Fruit fly (Drosophila melanogaster) whole organism, embryonic: ENCODE results near the gene mldr.

Source experiments
- Ada2b ChIP-seq: fragments of 200-800 bp; sonication (Bioruptor generic); IDR thresholded peaks from 2 replicates; pipeline ENCODE4 v1.3.6; 2022; ENCODE audit warnings: missing biosample characterization, missing genetic modification characterization
- Asciz ChIP-seq: fragments of 200-800 bp; sonication (Bioruptor generic); optimal IDR thresholded peaks from 2 replicates; lab custom pipeline; 2017; ENCODE audit warnings: missing biosample characterization, mild to moderate bottlenecking, missing genetic modification characterization, missing genetic modification reagents
- Atf3 ChIP-seq: fragments of 200-800 bp; sonication (Bioruptor generic); optimal IDR thresholded peaks from 3 replicates; lab custom pipeline; 2016; ENCODE audit warnings: missing biosample characterization, missing genetic modification characterization
- CG10209 ChIP-seq: fragments of 200-800 bp; sonication (Bioruptor generic); optimal IDR thresholded peaks from 3 replicates; lab custom pipeline; 2017; ENCODE audit warnings: missing biosample characterization, mild to moderate bottlenecking, missing genetic modification characterization, missing genetic modification reagents
- CG10366 ChIP-seq: fragments of 200-800 bp; sonication (Bioruptor generic); IDR thresholded peaks from 2 replicates; pipeline ENCODE4 v1.3.6; 2022; ENCODE audit warnings: missing biosample characterization, missing genetic modification characterization
- CG10654 ChIP-seq: fragments of 200-800 bp; sonication (Bioruptor generic); optimal IDR thresholded peaks from 2 replicates; lab custom pipeline; 2016; ENCODE audit warnings: missing biosample characterization, missing genetic modification characterization
- CG12391 ChIP-seq: fragments of 200-800 bp; sonication (Bioruptor generic); optimal IDR thresholded peaks from 3 replicates; lab custom pipeline; 2018; ENCODE audit warnings: missing biosample characterization, mild to moderate bottlenecking, missing genetic modification characterization, moderate library complexity
- CG14014 ChIP-seq: fragments of 200-800 bp; sonication (Bioruptor generic); IDR thresholded peaks from 2 replicates; pipeline ENCODE4 v1.3.6; 2022; ENCODE audit warnings: missing biosample characterization, missing genetic modification characterization
- CG17328 ChIP-seq: fragments of 200-800 bp; sonication (Bioruptor generic); IDR thresholded peaks from 2 replicates; pipeline ENCODE4 v1.3.6; 2022; ENCODE audit warnings: missing biosample characterization, missing genetic modification characterization
- CG2116 ChIP-seq: fragments of 200-800 bp; sonication (Bioruptor generic); optimal IDR thresholded peaks from 3 replicates; lab custom pipeline; 2018; ENCODE audit warnings: missing biosample characterization, mild to moderate bottlenecking, missing genetic modification characterization
- CG2120 ChIP-seq: fragments of 200-800 bp; sonication (Bioruptor generic); optimal IDR thresholded peaks from 3 replicates; lab custom pipeline; 2016; ENCODE audit warnings: missing biosample characterization, missing genetic modification characterization
- CG2875 ChIP-seq: fragments of 200-800 bp; sonication (Bioruptor generic); optimal IDR thresholded peaks from 2 replicates; lab custom pipeline; 2017; ENCODE audit warnings: missing biosample characterization, mild to moderate bottlenecking, missing genetic modification characterization, missing genetic modification reagents
- CG31224 ChIP-seq: fragments of 200-800 bp; sonication (Bioruptor generic); IDR thresholded peaks from 2 replicates; pipeline ENCODE4 v1.3.6; 2022; ENCODE audit warnings: missing biosample characterization, missing genetic modification characterization
- CG32767 ChIP-seq: fragments of 200-800 bp; sonication (Bioruptor generic); IDR thresholded peaks from 2 replicates; pipeline ENCODE4 v1.3.6; 2022; ENCODE audit warnings: missing biosample characterization, missing genetic modification characterization
- CG5953 ChIP-seq: fragments of 200-800 bp; sonication (Bioruptor generic); IDR thresholded peaks from 2 replicates; pipeline ENCODE4 v1.3.6; 2022; ENCODE audit warnings: missing biosample characterization, missing genetic modification characterization
- CG7786 ChIP-seq: fragments of 200-800 bp; sonication (Bioruptor generic); optimal IDR thresholded peaks from 2 replicates; lab custom pipeline; 2016; ENCODE audit warnings: missing biosample characterization, missing genetic modification characterization
- Dad ChIP-seq: fragments of 200-800 bp; sonication (Bioruptor generic); optimal IDR thresholded peaks from 3 replicates; lab custom pipeline; 2016; ENCODE audit warnings: missing biosample characterization, missing genetic modification characterization
- Gsc ChIP-seq: fragments of 200-800 bp; sonication (Bioruptor generic); IDR thresholded peaks from 2 replicates; pipeline ENCODE4 v1.3.6; 2022; ENCODE audit warnings: missing biosample characterization, missing genetic modification characterization
- Hr3 ChIP-seq: fragments of 200-800 bp; sonication (Bioruptor generic); optimal IDR thresholded peaks from 3 replicates; lab custom pipeline; 2016; ENCODE audit warnings: missing biosample characterization, missing genetic modification characterization
- Kr ChIP-seq: fragments of 200-800 bp; sonication (Bioruptor generic); optimal IDR thresholded peaks from 2 replicates; lab custom pipeline; 2017; ENCODE audit warnings: missing biosample characterization, mild to moderate bottlenecking, missing genetic modification characterization
- Lim3 ChIP-seq: fragments of 200-800 bp; sonication (Bioruptor generic); IDR thresholded peaks from 2 replicates; pipeline ENCODE4 v1.3.6; 2022; ENCODE audit warnings: missing biosample characterization, missing genetic modification characterization
- Mrtf ChIP-seq: fragments of 200-800 bp; sonication (Bioruptor generic); IDR thresholded peaks from 3 replicates; pipeline ENCODE4 v1.3.6; 2022; ENCODE audit warnings: missing biosample characterization, missing genetic modification characterization
- Oaz ChIP-seq: fragments of 200-800 bp; sonication (Bioruptor generic); IDR thresholded peaks from 2 replicates; pipeline ENCODE4 v1.3.6; 2022; ENCODE audit warnings: missing biosample characterization, missing genetic modification characterization
- Oli ChIP-seq: fragments of 200-800 bp; sonication (Bioruptor generic); optimal IDR thresholded peaks from 2 replicates; lab custom pipeline; 2018; ENCODE audit warnings: missing biosample characterization, mild to moderate bottlenecking, missing genetic modification characterization, moderate library complexity
- Pdp1 ChIP-seq, 2 experiments: fragments of 200-800 bp; sonication (Bioruptor generic); optimal IDR thresholded peaks; 3 replicates each; lab custom pipeline; 2016; ENCODE audit warnings: missing biosample characterization in 2 of 2, missing genetic modification characterization in 2 of 2, mild to moderate bottlenecking in 1 of 2, moderate library complexity in 1 of 2
- Ravus ChIP-seq: fragments of 200-800 bp; sonication (Bioruptor generic); IDR thresholded peaks from 2 replicates; pipeline ENCODE4 v1.3.6; 2022; ENCODE audit warnings: missing biosample characterization, missing genetic modification characterization
- Rfx ChIP-seq: fragments of 200-800 bp; sonication (Bioruptor generic); IDR thresholded peaks from 2 replicates; pipeline ENCODE4 v1.3.6; 2022; ENCODE audit warnings: missing biosample characterization, missing genetic modification characterization
- Rx ChIP-seq: fragments of 200-800 bp; sonication (Bioruptor generic); IDR thresholded peaks from 2 replicates; pipeline ENCODE4 v1.3.6; 2022; ENCODE audit warnings: missing biosample characterization, missing genetic modification characterization
- Six4 ChIP-seq: fragments of 200-800 bp; sonication (Bioruptor generic); optimal IDR thresholded peaks from 2 replicates; lab custom pipeline; 2016; ENCODE audit warnings: missing biosample characterization, missing genetic modification characterization
- abd-A ChIP-seq: fragments of 200-800 bp; sonication (Bioruptor generic); optimal IDR thresholded peaks from 3 replicates; lab custom pipeline; 2019; ENCODE audit warnings: missing biosample characterization, mild to moderate bottlenecking, missing genetic modification characterization, moderate library complexity
- amos ChIP-seq: fragments of 200-800 bp; sonication (Bioruptor generic); IDR thresholded peaks from 2 replicates; pipeline ENCODE4 v1.3.6; 2022; ENCODE audit warnings: missing biosample characterization, missing genetic modification characterization; ENCODE audit not compliant: partially characterized antibody
- cas ChIP-seq: fragments of 200-800 bp; sonication (Bioruptor generic); IDR thresholded peaks from 2 replicates; pipeline ENCODE4 v1.3.6; 2022; ENCODE audit warnings: missing biosample characterization, missing genetic modification characterization
- ci ChIP-seq: fragments of 200-800 bp; sonication (Bioruptor generic); IDR thresholded peaks from 3 replicates; pipeline ENCODE4 v1.3.6; 2022; ENCODE audit warnings: missing biosample characterization, missing genetic modification characterization
- emc ChIP-seq: fragments of 200-800 bp; sonication (Bioruptor generic); optimal IDR thresholded peaks from 2 replicates; lab custom pipeline; 2016; ENCODE audit warnings: missing biosample characterization, missing genetic modification characterization
- ems ChIP-seq: fragments of 200-800 bp; sonication (Bioruptor generic); optimal IDR thresholded peaks from 3 replicates; lab custom pipeline; 2016; ENCODE audit warnings: missing biosample characterization, missing genetic modification characterization
- fd64A ChIP-seq: fragments of 200-800 bp; sonication (Bioruptor generic); optimal IDR thresholded peaks from 3 replicates; lab custom pipeline; 2018; ENCODE audit warnings: missing biosample characterization, mild to moderate bottlenecking, missing genetic modification characterization
- grau ChIP-seq: fragments of 200-800 bp; optimal IDR thresholded peaks from 3 replicates; lab custom pipeline; 2019; ENCODE audit warnings: missing biosample characterization, mild to moderate bottlenecking, missing genetic modification characterization, moderate library complexity
- h ChIP-seq: fragments of >200 bp; optimal IDR thresholded peaks from 2 replicates; lab custom pipeline; 2017
- insv ChIP-seq, 2 experiments: fragments of 200-800 bp; sonication (Bioruptor generic); optimal IDR thresholded peaks; 3 replicates each; lab custom pipeline; 2016 to 2018; ENCODE audit warnings: missing biosample characterization in 2 of 2, missing genetic modification characterization in 2 of 2
- maf-S ChIP-seq: fragments of 200-800 bp; sonication (Bioruptor generic); optimal IDR thresholded peaks from 2 replicates; lab custom pipeline; 2016; ENCODE audit warnings: missing biosample characterization, missing genetic modification characterization
- pfk ChIP-seq: fragments of 200-800 bp; sonication (Bioruptor generic); optimal IDR thresholded peaks from 2 replicates; lab custom pipeline; 2018; ENCODE audit warnings: missing biosample characterization, mild to moderate bottlenecking, missing genetic modification characterization, moderate library complexity
- pzg ChIP-seq: fragments of 200-800 bp; sonication (Bioruptor generic); optimal IDR thresholded peaks from 3 replicates; lab custom pipeline; 2018; ENCODE audit warnings: missing biosample characterization, mild to moderate bottlenecking, missing genetic modification characterization, moderate library complexity
- ranshi ChIP-seq: fragments of 200-800 bp; sonication (Bioruptor generic); IDR thresholded peaks from 2 replicates; pipeline ENCODE4 v1.3.6; 2022; ENCODE audit warnings: missing biosample characterization, missing genetic modification characterization
- sd ChIP-seq: fragments of 200-800 bp; sonication (Bioruptor generic); optimal IDR thresholded peaks from 3 replicates; lab custom pipeline; 2018; ENCODE audit warnings: missing biosample characterization, mild to moderate bottlenecking, missing genetic modification characterization, moderate library complexity
- seq ChIP-seq: fragments of 200-800 bp; sonication (Bioruptor generic); IDR thresholded peaks from 2 replicates; pipeline ENCODE4 v1.3.6; 2022; ENCODE audit warnings: missing biosample characterization, missing genetic modification characterization
- sr ChIP-seq: fragments of 200-800 bp; sonication (Bioruptor generic); IDR thresholded peaks from 3 replicates; pipeline ENCODE4 v1.3.6; 2022; ENCODE audit warnings: missing biosample characterization, missing genetic modification characterization
- toy ChIP-seq: fragments of 200-800 bp; sonication (Bioruptor generic); IDR thresholded peaks from 2 replicates; pipeline ENCODE4 v1.3.6; 2022; ENCODE audit warnings: missing biosample characterization, missing genetic modification characterization
- tx ChIP-seq: fragments of 200-800 bp; sonication (Bioruptor generic); optimal IDR thresholded peaks from 2 replicates; lab custom pipeline; 2016; ENCODE audit warnings: missing biosample characterization, missing genetic modification characterization
- usp ChIP-seq: fragments of >200 bp; optimal IDR thresholded peaks from 2 replicates; lab custom pipeline; 2017; ENCODE audit warnings: missing biosample characterization, missing genetic modification characterization
- wek ChIP-seq: fragments of 200-800 bp; sonication (Bioruptor generic); optimal IDR thresholded peaks from 3 replicates; lab custom pipeline; 2018; ENCODE audit warnings: missing biosample characterization, mild to moderate bottlenecking, missing genetic modification characterization, moderate library complexity
- zen ChIP-seq: fragments of 200-800 bp; sonication (Bioruptor generic); optimal IDR thresholded peaks from 3 replicates; lab custom pipeline; 2018; ENCODE audit warnings: missing biosample characterization, mild to moderate bottlenecking, missing genetic modification characterization, moderate library complexity
- zfh2 ChIP-seq: fragments of 200-800 bp; sonication (Bioruptor generic); optimal IDR thresholded peaks from 2 replicates; lab custom pipeline; 2016; ENCODE audit warnings: missing biosample characterization, missing genetic modification characterization

The mldr gene

DNA sequence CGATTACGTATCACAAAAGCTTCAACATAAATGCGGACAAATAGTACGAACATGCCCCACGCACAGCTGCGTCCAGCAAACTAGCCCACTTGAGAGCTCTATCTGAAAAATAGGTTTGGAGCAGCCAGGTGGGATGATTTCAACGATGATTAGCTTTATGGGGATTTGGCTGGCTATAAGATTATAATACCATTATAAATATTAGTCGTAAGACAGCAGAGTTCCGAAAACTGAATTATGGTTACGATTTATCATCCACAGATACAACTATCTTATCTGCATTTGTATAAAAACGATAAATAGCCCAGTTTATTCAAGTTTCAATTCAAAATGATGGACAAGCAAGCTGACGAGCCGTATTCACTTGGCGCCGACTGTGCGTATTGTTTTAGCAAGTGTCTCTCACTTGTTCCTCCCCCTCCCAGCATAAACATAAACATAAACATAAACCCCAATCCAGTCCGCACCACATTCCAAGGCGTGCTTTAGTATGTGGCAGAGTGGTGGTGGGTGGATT lies 27.4 kb upstream of the mldr start (continued):
- TF ChIP-seq Asciz (GFP tag; lab: Kevin White, UChicago) (peak; percentile 78), zfh2 (GFP tag; lab: Kevin White, UChicago) (peak; percentile 37), ci (GFP tag; lab: Robert Waterston, UW) (0 out of 3 replicates have a peak, but pooled peaks have one; percentile 33), sd (tag; lab: Kevin White, UChicago) (peak; percentile 97), CG12391 (tag; lab: Kevin White, UChicago) (peak; percentile 71), CG10209 (GFP tag; lab: Kevin White, UChicago) (peak; percentile 81), Six4 (GFP tag; lab: Kevin White, UChicago) (peak; percentile 46), Lim3 (GFP tag; lab: Robert Waterston, UW) (no peak), CG17328 (GFP tag; lab: Robert Waterston, UW) (no peak), Rx (GFP tag; lab: Robert Waterston, UW) (peak; percentile 28; the same call in 1 of the 2 replicates), CG32767 (GFP tag; lab: Robert Waterston, UW) (peak; percentile 56), emc (GFP tag; lab: Kevin White, UChicago) (peak; percentile 32), Pdp1 (GFP tag; optimal IDR thresholded peaks at IDR 0.05; lab: Kevin White, UChicago) (peak; percentile 47 to 56), grau (tag; lab: Kevin White, UChicago) (peak; percentile 83), sr (GFP tag; lab: Robert Waterston, UW) (peak; percentile 15; the same call in 1 of the 3 replicates), CG2116 (GFP tag; lab: Kevin White, UChicago) (peak; percentile 19), CG31224 (peak; percentile 52), pfk (GFP tag; lab: Kevin White, UChicago) (peak; percentile 22), ranshi (GFP tag; lab: Robert Waterston, UW) (peak; percentile 47; the same call in 1 of the 2 replicates), CG2120 (GFP tag; lab: Kevin White, UChicago) (peak; percentile 82), wek (peak; percentile 20), Gsc (GFP tag; lab: Robert Waterston, UW) (no peak), Ravus (no peak), CG2875 (GFP tag; lab: Kevin White, UChicago) (peak; percentile 37), Dad (no peak), Ada2b (peak; percentile 66), amos (GFP tag; lab: Robert Waterston, UW) (no peak), maf-S (GFP tag; lab: Kevin White, UChicago) (no peak), usp (no peak), Hr3 (GFP tag; lab: Kevin White, UChicago) (peak; percentile 48), ems (GFP tag; lab: Kevin White, UChicago) (peak; percentile 74), CG14014 (GFP tag; lab: Robert Waterston, UW) (peak; percentile 62), CG5953 (GFP tag; lab: Robert Waterston, UW) (no peak), abd-A (tag; lab: Kevin White, UChicago) (peak; percentile 51), zen (tag; lab: Kevin White, UChicago) (peak; percentile 34), Atf3 (GFP tag; lab: Kevin White, UChicago) (peak; percentile 11), Mrtf (GFP tag; lab: Robert Waterston, UW) (peak; percentile 46; the same call in 1 of the 3 replicates), h (no peak), seq (GFP tag; lab: Robert Waterston, UW) (peak; percentile 82), toy (GFP tag; lab: Robert Waterston, UW) (0 out of 2 replicates have a peak, but pooled peaks have one; percentile 6), Rfx (GFP tag; lab: Robert Waterston, UW) (peak; percentile 65), CG10366 (GFP tag; lab: Robert Waterston, UW) (no peak; the same call in 1 of the 2 replicates), Oaz (GFP tag; lab: Robert Waterston, UW) (no peak), fd64A (peak; percentile 33), cas (GFP tag; lab: Robert Waterston, UW) (no peak), pzg (no peak), Oli (peak; percentile 84), tx (GFP tag; lab: Kevin White, UChicago) (no peak), CG10654 (peak; percentile 37), insv (GFP tag; optimal IDR thresholded peaks at IDR 0.05; lab: Kevin White, UChicago) (peak in 1 of 2 experiments; percentile 36), Kr (GFP tag; lab: Kevin White, UChicago) (no peak), CG7786 (GFP tag; lab: Kevin White, UChicago) (peak; percentile 60)
